Worm (Caenorhabditis elegans) whole organism, L2 larva: ENCODE data around the gene C14B9.10.
A peak's percentile ranks its signal among the peaks of the same experiment; 100 is the strongest.

Experiments used
- C34F6.9 ChIP-seq: fragments of 150-350 bp; optimal IDR thresholded peaks from 2 replicates; lab custom pipeline; 2014; ENCODE audit warnings: missing biosample characterization, missing genetic modification characterization
- F13H6.1 ChIP-seq: sonication (generic microtip); optimal IDR thresholded peaks from 2 replicates; lab custom pipeline; 2016; ENCODE audit warnings: missing genetic modification characterization, missing compliant biosample characterization
- R02D3.7 ChIP-seq: fragments of 150-350 bp; optimal IDR thresholded peaks from 2 replicates; lab custom pipeline; 2014; ENCODE audit warnings: missing biosample characterization, missing genetic modification characterization
- Y55F3AM.14 ChIP-seq: fragments of 200-800 bp; sonication (Bioruptor generic); optimal IDR thresholded peaks from 2 replicates; lab custom pipeline; 2018; ENCODE audit warnings: mild to moderate bottlenecking, missing genetic modification characterization, missing compliant biosample characterization
- ZK546.5 ChIP-seq: sonication (generic microtip); optimal IDR thresholded peaks from 2 replicates; lab custom pipeline; 2017; ENCODE audit warnings: missing biosample characterization, missing genetic modification characterization
- aly-2 ChIP-seq: fragments of 150-350 bp; optimal IDR thresholded peaks from 2 replicates; lab custom pipeline; 2014; ENCODE audit warnings: missing biosample characterization, missing genetic modification characterization
- ama-1 ChIP-seq: fragments of 150-350 bp; optimal IDR thresholded peaks from 2 replicates; lab custom pipeline; 2018; ENCODE audit warnings: inconsistent platforms
- blmp-1 ChIP-seq: sonication (generic microtip); optimal IDR thresholded peaks from 2 replicates; lab custom pipeline; 2017; ENCODE audit warnings: missing genetic modification characterization, mild to moderate bottlenecking, missing compliant biosample characterization, antibody characterized with exemption, moderate library complexity; ENCODE audit not compliant: insufficient read depth
- ceh-16 ChIP-seq: fragments of 150-350 bp; optimal IDR thresholded peaks from 2 replicates; lab custom pipeline; 2014; ENCODE audit warnings: missing biosample characterization, missing genetic modification characterization
- ceh-82 ChIP-seq: fragments of 150-350 bp; optimal IDR thresholded peaks from 2 replicates; lab custom pipeline; 2014; ENCODE audit warnings: missing biosample characterization, missing genetic modification characterization
- crh-2 ChIP-seq: sonication (generic microtip); optimal IDR thresholded peaks from 2 replicates; lab custom pipeline; 2017; ENCODE audit warnings: missing biosample characterization, missing genetic modification characterization
- dmd-4 ChIP-seq: sonication (generic microtip); optimal IDR thresholded peaks from 2 replicates; lab custom pipeline; 2017; ENCODE audit warnings: missing biosample characterization, missing genetic modification characterization
- egl-27 ChIP-seq: sonication (generic microtip); optimal IDR thresholded peaks from 3 replicates; lab custom pipeline; 2017; ENCODE audit warnings: missing biosample characterization, missing genetic modification reagents, missing genetic modification characterization
- elt-3 ChIP-seq: sonication (generic microtip); optimal IDR thresholded peaks from 2 replicates; lab custom pipeline; 2017; ENCODE audit warnings: missing biosample characterization, missing genetic modification characterization
- fos-1 ChIP-seq: fragments of 150-350 bp; optimal IDR thresholded peaks from 2 replicates; lab custom pipeline; 2014; ENCODE audit warnings: missing biosample characterization, missing genetic modification characterization
- gmeb-1 ChIP-seq: fragments of 150-350 bp; optimal IDR thresholded peaks from 2 replicates; lab custom pipeline; 2014; ENCODE audit warnings: missing biosample characterization, missing genetic modification characterization
- lin-11 ChIP-seq: fragments of 150-350 bp; sonication (generic microtip); optimal IDR thresholded peaks from 2 replicates; lab custom pipeline; 2014; ENCODE audit warnings: missing biosample characterization, missing genetic modification characterization, inconsistent platforms, mixed read lengths
- lin-13 ChIP-seq: fragments of 150-350 bp; optimal IDR thresholded peaks from 2 replicates; lab custom pipeline; 2014; ENCODE audit warnings: missing biosample characterization, missing genetic modification reagents, missing genetic modification characterization
- lin-39 ChIP-seq: fragments of 150-350 bp; optimal IDR thresholded peaks from 2 replicates; lab custom pipeline; 2014; ENCODE audit warnings: missing biosample characterization, missing genetic modification reagents, missing genetic modification characterization
- lsy-2 ChIP-seq, 2 experiments: fragments of 150-350 bp in 1 of 2; sonication (generic microtip) in 1 of 2; optimal IDR thresholded peaks; 2 replicates each; lab custom pipeline; 2014 to 2017; ENCODE audit warnings: missing biosample characterization in 2 of 2, missing genetic modification characterization in 2 of 2
- mab-5 ChIP-seq: fragments of 150-350 bp; optimal IDR thresholded peaks from 2 replicates; lab custom pipeline; 2014; ENCODE audit warnings: missing biosample characterization, missing genetic modification characterization
- mbf-1 ChIP-seq: sonication (generic microtip); optimal IDR thresholded peaks from 2 replicates; lab custom pipeline; 2017; ENCODE audit warnings: missing biosample characterization, missing genetic modification characterization
- nhr-11 ChIP-seq: fragments of 150-350 bp; optimal IDR thresholded peaks from 2 replicates; lab custom pipeline; 2014; ENCODE audit warnings: missing biosample characterization, missing genetic modification characterization
- nhr-21 ChIP-seq: fragments of 150-350 bp; optimal IDR thresholded peaks from 2 replicates; lab custom pipeline; 2014; ENCODE audit warnings: missing biosample characterization, missing genetic modification characterization
- nhr-23 ChIP-seq: fragments of 150-350 bp; optimal IDR thresholded peaks from 2 replicates; lab custom pipeline; 2014; ENCODE audit warnings: missing biosample characterization, missing genetic modification reagents, missing genetic modification characterization
- nhr-237 ChIP-seq: fragments of 150-350 bp; optimal IDR thresholded peaks from 2 replicates; lab custom pipeline; 2014; ENCODE audit warnings: missing biosample characterization, missing genetic modification characterization
- nhr-25 ChIP-seq: fragments of 150-350 bp; sonication (generic microtip); optimal IDR thresholded peaks from 3 replicates; lab custom pipeline; 2014; ENCODE audit warnings: missing biosample characterization, missing genetic modification characterization
- nhr-6 ChIP-seq: fragments of 150-350 bp; optimal IDR thresholded peaks from 2 replicates; lab custom pipeline; 2014; ENCODE audit warnings: missing biosample characterization, missing genetic modification characterization
- nhr-77 ChIP-seq: fragments of 150-350 bp; optimal IDR thresholded peaks from 2 replicates; lab custom pipeline; 2014; ENCODE audit warnings: missing biosample characterization, missing genetic modification characterization
- peb-1 ChIP-seq: fragments of 150-350 bp; optimal IDR thresholded peaks from 2 replicates; lab custom pipeline; 2014; ENCODE audit warnings: missing biosample characterization, missing genetic modification characterization
- sem-4 ChIP-seq: fragments of 150-350 bp; optimal IDR thresholded peaks from 2 replicates; lab custom pipeline; 2014; ENCODE audit warnings: missing biosample characterization, missing genetic modification reagents, missing genetic modification characterization
- skn-1 ChIP-seq: sonication (generic microtip); optimal IDR thresholded peaks from 2 replicates; lab custom pipeline; 2017; ENCODE audit warnings: missing biosample characterization, missing genetic modification characterization
- sma-3 ChIP-seq: sonication (generic microtip); optimal IDR thresholded peaks from 2 replicates; lab custom pipeline; 2016; ENCODE audit warnings: missing genetic modification reagents, missing genetic modification characterization, missing compliant biosample characterization
- sma-9 ChIP-seq, 2 experiments: fragments of 150-350 bp in 1 of 2; sonication (generic microtip) in 1 of 2; optimal IDR thresholded peaks; 2 replicates each; lab custom pipeline; 2014 to 2016; ENCODE audit warnings: missing genetic modification characterization in 2 of 2, mild to moderate bottlenecking in 1 of 2, missing biosample characterization in 1 of 2, missing compliant biosample characterization in 1 of 2, missing genetic modification reagents in 1 of 2, moderate library complexity in 1 of 2
- snpc-4 ChIP-seq: fragments of 150-350 bp; optimal IDR thresholded peaks from 2 replicates; lab custom pipeline; 2014; ENCODE audit warnings: missing biosample characterization, missing genetic modification characterization
- unc-39 ChIP-seq: fragments of 150-350 bp; optimal IDR thresholded peaks from 2 replicates; lab custom pipeline; 2014; ENCODE audit warnings: missing biosample characterization, missing genetic modification characterization
- unc-55 ChIP-seq: fragments of 150-350 bp; sonication (generic microtip); optimal IDR thresholded peaks from 3 replicates; lab custom pipeline; 2014; ENCODE audit warnings: missing biosample characterization, missing genetic modification reagents, missing genetic modification characterization
- unc-62 ChIP-seq: fragments of 150-350 bp; optimal IDR thresholded peaks from 2 replicates; lab custom pipeline; 2014; ENCODE audit warnings: missing biosample characterization, missing genetic modification reagents, missing genetic modification characterization
- ztf-11 ChIP-seq: sonication (generic microtip); optimal IDR thresholded peaks from 2 replicates; lab custom pipeline; 2017; ENCODE audit warnings: missing biosample characterization, missing genetic modification characterization

The C14B9.10 gene

DNA sequence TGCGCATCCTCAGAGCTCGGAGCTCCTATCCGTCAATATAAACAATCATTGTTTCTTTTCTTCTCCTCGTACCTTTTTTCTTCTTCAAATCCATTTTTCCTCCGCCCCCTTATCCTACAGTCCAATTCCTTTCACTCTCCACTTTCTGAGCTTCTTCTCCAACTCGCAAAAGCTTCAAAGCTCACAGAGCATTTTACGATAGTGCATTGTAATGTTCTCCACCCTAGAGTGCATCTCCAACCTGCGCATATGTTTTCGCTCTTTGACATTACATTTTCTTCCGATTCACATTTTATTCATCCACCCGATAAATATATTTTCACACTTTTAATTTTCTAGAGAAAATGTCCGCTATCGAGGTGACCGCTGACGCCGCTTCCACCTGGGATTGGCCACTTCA, 7.1 kb downstream of the C14B9.10 start, which contains the start of gene hsp-12.2:
hsp-12.2 (plus strand) TSS at position 301 of the 400 bp plus-strand sequence.
- no peak for TF ChIP-seq sma-9 (GFP tag; optimal IDR thresholded peaks at IDR 0.05; lab: Kevin White, UChicago)
- no peak for TF ChIP-seq sma-9 (tag; optimal IDR thresholded peaks at IDR 0.05; lab: Kevin White, UChicago)
- TF ChIP-seq ZK546.5 (tag; lab: Kevin White, UChicago), result no peak
- TF ChIP-seq egl-27 (tag; lab: Kevin White, UChicago), result no peak
- TF ChIP-seq ama-1 (lab: Kevin White, UChicago), result no peak
- no peak for TF ChIP-seq nhr-11 (tag; lab: Kevin White, UChicago)

DNA sequence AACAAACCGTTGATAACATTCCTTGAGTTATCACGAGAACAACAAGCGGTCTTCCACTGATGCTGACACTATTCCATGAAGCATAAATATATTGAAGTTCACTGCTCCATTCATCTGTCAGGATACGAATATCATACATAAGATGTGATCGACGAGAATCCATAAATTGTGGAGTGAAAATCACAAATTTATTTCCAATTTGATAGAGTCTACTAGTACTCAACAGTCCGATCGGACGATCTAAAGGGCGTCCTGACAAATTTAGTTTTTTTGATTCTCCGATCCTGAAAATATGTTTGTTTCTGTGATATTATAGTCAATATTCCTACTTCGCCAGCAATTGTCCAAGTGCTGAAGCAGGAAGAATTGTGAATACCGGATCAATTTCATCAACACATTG, 11.6 kb downstream of the C14B9.10 start:
- no peak for TF ChIP-seq nhr-77 (tag; lab: Kevin White, UChicago)
- TF ChIP-seq C34F6.9, result no peak
- TF ChIP-seq dmd-4, result no peak
- no peak for TF ChIP-seq skn-1 (tag; lab: Kevin White, UChicago)
- TF ChIP-seq unc-55 (GFP tag; lab: Kevin White, UChicago), result no peak
- TF ChIP-seq lin-13 (GFP tag; lab: Kevin White, UChicago), result no peak
- TF ChIP-seq lin-11 (tag; lab: Kevin White, UChicago), result no peak
- no peak for TF ChIP-seq nhr-21
- TF ChIP-seq nhr-25, result no peak
- TF ChIP-seq unc-62, result no peak
- TF ChIP-seq, all 48 proteins: peak for 0

DNA sequence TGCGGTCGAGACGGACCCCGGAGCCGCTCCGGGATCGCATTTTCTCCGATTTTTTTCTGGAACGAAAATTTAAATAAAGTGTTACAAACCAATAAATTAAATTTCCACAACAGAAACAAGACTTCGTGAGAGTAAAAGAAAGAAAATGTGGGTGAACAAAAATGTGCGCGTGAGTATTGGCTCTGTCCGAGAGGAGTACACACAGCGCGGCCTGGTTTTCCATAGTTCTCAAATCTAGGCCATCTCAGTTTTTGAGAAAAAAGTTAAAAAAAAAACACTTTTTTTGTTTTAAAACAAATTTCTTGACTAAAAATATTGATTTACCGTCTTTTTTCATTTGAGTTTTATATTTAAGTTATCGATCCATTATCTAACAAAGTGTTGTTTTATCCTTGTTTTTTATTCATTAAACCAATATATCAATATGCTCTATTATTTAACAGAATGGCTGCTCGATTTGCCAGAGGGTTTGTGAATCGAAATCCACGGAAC, 14.0 kb downstream of the C14B9.10 start, which contains the start of the genes C14B9.8 and mrpl-18:
C14B9.8 (minus strand) TSS at position 56 of the 492 bp plus-strand sequence.
mrpl-18 (plus strand) TSS at position 442 of the 492 bp plus-strand sequence.
- TF ChIP-seq dmd-4 (no peak), mab-5 (tag; lab: Kevin White, UChicago) (no peak), lsy-2 (tag; optimal IDR thresholded peaks at IDR 0.05; lab: Kevin White, UChicago) (peak; percentile 61 to 87), gmeb-1 (tag; lab: Kevin White, UChicago) (peak; percentile 75), peb-1 (tag; lab: Kevin White, UChicago) (no peak), unc-39 (tag; lab: Kevin White, UChicago) (no peak), lin-13 (GFP tag; lab: Kevin White, UChicago) (peak; percentile 50), crh-2 (peak; percentile 47), sma-9 (GFP tag; optimal IDR thresholded peaks at IDR 0.05; lab: Kevin White, UChicago) (peak; percentile 72), sma-9 (tag; optimal IDR thresholded peaks at IDR 0.05; lab: Kevin White, UChicago) (no peak), snpc-4 (tag; lab: Kevin White, UChicago) (no peak), lin-39 (tag; lab: Kevin White, UChicago) (no peak), sma-3 (GFP tag; lab: Kevin White, UChicago) (peak; percentile 64), R02D3.7 (no peak), F13H6.1 (tag; lab: Kevin White, UChicago) (peak; percentile 54), nhr-25 (no peak), unc-55 (GFP tag; lab: Kevin White, UChicago) (peak; percentile 71), fos-1 (peak; percentile 14), nhr-77 (tag; lab: Kevin White, UChicago) (no peak), C34F6.9 (peak; percentile 69), Y55F3AM.14 (GFP tag; lab: Kevin White, UChicago) (no peak), ZK546.5 (tag; lab: Kevin White, UChicago) (no peak), ztf-11 (tag; lab: Kevin White, UChicago) (no peak), nhr-11 (tag; lab: Kevin White, UChicago) (no peak), sem-4 (tag; lab: Kevin White, UChicago) (no peak), unc-62 (no peak), nhr-23 (tag; lab: Kevin White, UChicago) (no peak), ceh-16 (tag; lab: Kevin White, UChicago) (no peak), elt-3 (tag; lab: Kevin White, UChicago) (no peak), nhr-21 (peak; percentile 15), nhr-237 (tag; lab: Kevin White, UChicago) (no peak), aly-2 (tag; lab: Kevin White, UChicago) (no peak), skn-1 (tag; lab: Kevin White, UChicago) (no peak), mbf-1 (tag; lab: Kevin White, UChicago) (no peak), blmp-1 (tag; lab: Kevin White, UChicago) (no peak), ceh-82 (tag; lab: Kevin White, UChicago) (no peak), ama-1 (lab: Kevin White, UChicago) (no peak), nhr-6 (tag; lab: Kevin White, UChicago) (no peak)
